Worm (Caenorhabditis elegans) whole organism, young adult: ENCODE results near the gene asd-1.

Experiments
- F49E8.2 ChIP-seq: sonication (generic microtip); optimal IDR thresholded peaks from 3 replicates; lab custom pipeline; 2017; ENCODE audit warnings: missing genetic modification characterization, mild to moderate bottlenecking, missing compliant biosample characterization, antibody characterized with exemption, moderate library complexity; ENCODE audit not compliant: insufficient read depth
- Y56A3A.18 ChIP-seq: fragments of 200-800 bp; sonication (Bioruptor generic); IDR thresholded peaks from 2 replicates; pipeline ENCODE4 v1.3.6; 2022; ENCODE audit warnings: missing genetic modification reagents, missing genetic modification characterization, missing compliant biosample characterization

DNA sequence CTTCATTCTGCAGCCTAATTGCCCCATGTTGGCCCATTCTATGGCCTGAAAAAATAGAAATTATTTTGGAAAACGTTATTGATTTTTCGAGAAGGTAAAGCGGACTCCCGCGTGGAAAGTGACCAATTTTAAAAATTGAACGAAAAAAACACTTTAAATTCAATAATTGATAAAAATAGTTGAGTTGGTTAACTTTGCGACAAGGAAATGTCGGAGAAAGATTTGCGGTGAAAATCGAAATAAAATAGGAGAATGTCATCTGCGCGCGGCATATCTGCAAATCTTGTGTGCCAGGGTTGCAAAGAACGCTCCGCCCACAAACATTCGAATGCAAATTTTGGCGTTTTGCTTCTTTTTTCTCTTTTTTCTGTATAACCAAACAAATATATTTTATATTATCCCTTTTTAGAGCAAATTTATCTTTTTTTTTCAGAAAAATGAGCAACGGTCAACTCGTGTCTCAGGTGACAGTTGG is 26.1 kb upstream of the asd-1 start, which contains the start of the genes rnf-121 and C16C10.4:
- TF ChIP-seq Y56A3A.18 (GFP tag; lab: Robert Waterston, UW) (no peak), F49E8.2 (tag; lab: Kevin White, UChicago) (peak; percentile 63)
